Worm (Caenorhabditis elegans) whole organism, L4 larva: ENCODE data around the gene F27C8.3.

Source experiments
- Y5F2A.4 ChIP-seq: fragments of 200-800 bp; sonication (Bioruptor generic); optimal IDR thresholded peaks from 2 replicates; lab custom pipeline; 2018; ENCODE audit warnings: mild to moderate bottlenecking, missing genetic modification characterization, missing compliant biosample characterization
- ama-1 ChIP-seq: fragments of 150-350 bp; optimal IDR thresholded peaks from 2 replicates; lab custom pipeline; 2014; ENCODE audit warnings: inconsistent platforms, mixed read lengths
- ceh-82 ChIP-seq: sonication (generic microtip); optimal IDR thresholded peaks from 2 replicates; lab custom pipeline; 2017; ENCODE audit warnings: missing biosample characterization, missing genetic modification characterization
- lsy-2 ChIP-seq, 2 experiments: fragments of 150-350 bp in 1 of 2; sonication (generic microtip) in 1 of 2; optimal IDR thresholded peaks; 2 replicates each; lab custom pipeline; 2014 to 2017; ENCODE audit warnings: missing biosample characterization in 2 of 2, missing genetic modification characterization in 2 of 2
- madf-9 ChIP-seq: fragments of 200-800 bp; sonication (Bioruptor generic); conservative IDR thresholded peaks from 2 replicates; pipeline ENCODE4 v1.3.6; 2022; ENCODE audit warnings: missing genetic modification reagents, missing genetic modification characterization, missing compliant biosample characterization
- pha-4 ChIP-seq, 2 experiments: fragments of 150-350 bp in 1 of 2; fragments of 200-800 bp in 1 of 2; sonication (Bioruptor generic) in 1 of 2; IDR thresholded peaks in 1 of 2; optimal IDR thresholded peaks in 1 of 2; 2 replicates each; pipeline versions ENCODE4 v1.3.6 to Lab custom; 2014 to 2022; ENCODE audit warnings: missing genetic modification characterization in 2 of 2, missing genetic modification reagents in 2 of 2, missing biosample characterization in 1 of 2, missing compliant biosample characterization in 1 of 2
- pqm-1 ChIP-seq: sonication (generic microtip); optimal IDR thresholded peaks from 2 replicates; lab custom pipeline; 2017; ENCODE audit warnings: missing biosample characterization, missing genetic modification characterization
- unc-39 ChIP-seq: sonication (generic microtip); optimal IDR thresholded peaks from 2 replicates; lab custom pipeline; 2017; ENCODE audit warnings: missing biosample characterization, missing genetic modification characterization
- ztf-11 ChIP-seq: fragments of 150-350 bp; optimal IDR thresholded peaks from 2 replicates; lab custom pipeline; 2014; ENCODE audit warnings: missing biosample characterization, missing genetic modification characterization

- TF ChIP-seq madf-9 (GFP tag; lab: Robert Waterston, UW) (no peak), pha-4 (GFP tag; IDR thresholded peaks at IDR 0.05; lab: Robert Waterston, UW) (no peak), pha-4 (tag; optimal IDR thresholded peaks at IDR 0.05; lab: Kevin White, UChicago) (no peak), Y5F2A.4 (GFP tag; lab: Kevin White, UChicago) (no peak), ztf-11 (tag; lab: Kevin White, UChicago) (no peak), lsy-2 (tag; optimal IDR thresholded peaks at IDR 0.05; lab: Kevin White, UChicago) (no peak), ceh-82 (tag; lab: Kevin White, UChicago) (no peak), ama-1 (lab: Kevin White, UChicago) (no peak), unc-39 (tag; lab: Kevin White, UChicago) (no peak), pqm-1 (no peak)
Measured at ce11 chrIV:9545986-9546385, 49.7 kb downstream of the F27C8.3 start, which contains the start of gene T05A1.5.
